Fruit fly (Drosophila melanogaster) Kc167 (cell line): ENCODE measurements around the gene Ube4B.
A peak's percentile ranks its signal among the peaks of the same experiment; 100 is the strongest.

Source experiments
- Myc ChIP-seq: fragments of >200 bp; optimal IDR thresholded peaks from 2 replicates; lab custom pipeline; 2017; ENCODE audit warnings: missing external identifiers
- Sin3A ChIP-seq: fragments of >200 bp; optimal IDR thresholded peaks from 2 replicates; lab custom pipeline; 2018; ENCODE audit warnings: missing external identifiers
- h ChIP-seq: fragments of >200 bp; optimal IDR thresholded peaks from 3 replicates; lab custom pipeline; 2018; ENCODE audit warnings: missing external identifiers
- insv ChIP-seq: fragments of >200 bp; optimal IDR thresholded peaks from 3 replicates; lab custom pipeline; 2018; ENCODE audit warnings: missing external identifiers
- psq ChIP-seq: fragments of >200 bp; optimal IDR thresholded peaks from 2 replicates; lab custom pipeline; 2017; ENCODE audit warnings: missing external identifiers
- ttk ChIP-seq: sonication (Bioruptor generic); optimal IDR thresholded peaks from 2 replicates; lab custom pipeline; 2017; ENCODE audit warnings: missing external identifiers

Ube4B gene

dm6 chr2L:12974562-12975366, 44.5 kb downstream of the Ube4B start:
- peak; percentile 26 for TF ChIP-seq psq
- TF ChIP-seq insv (lab: Kevin White, UChicago), result no peak
- no peak for TF ChIP-seq Sin3A

dm6 chr2L:12974045-12974539, 45.1 kb downstream of the Ube4B start, which contains the start of gene Vha68-2:
Vha68-2 (plus strand) TSS chr2L:12974322.
- TF ChIP-seq insv (lab: Kevin White, UChicago) (no peak), psq (no peak), ttk (lab: Kevin White, UChicago) (no peak), Sin3A (no peak), h (no peak), Myc (lab: Kevin White, UChicago) (no peak)

dm6 chr2L:12969569-12969968, 49.7 kb downstream of the Ube4B start:
- TF ChIP-seq Myc (lab: Kevin White, UChicago), result no peak
- no peak for TF ChIP-seq ttk (lab: Kevin White, UChicago)
- no peak for TF ChIP-seq psq
- no peak for TF ChIP-seq insv (lab: Kevin White, UChicago)
- no peak for TF ChIP-seq h
- no peak for TF ChIP-seq Sin3A

dm6 chr2L:12966290-12966689, 52.9 kb downstream of the Ube4B start, which contains the start of gene CG16800:
CG16800 (plus strand) TSS chr2L:12966590.
- TF ChIP-seq h (no peak), psq (no peak), insv (lab: Kevin White, UChicago) (no peak), Myc (lab: Kevin White, UChicago) (no peak), ttk (lab: Kevin White, UChicago) (no peak)
